Fruit fly (Drosophila melanogaster): ENCODE data around the gene Mat89Ba.
A peak's percentile ranks its signal among the peaks of the same experiment; 100 is the strongest.

Mat89Ba gene

DNA sequence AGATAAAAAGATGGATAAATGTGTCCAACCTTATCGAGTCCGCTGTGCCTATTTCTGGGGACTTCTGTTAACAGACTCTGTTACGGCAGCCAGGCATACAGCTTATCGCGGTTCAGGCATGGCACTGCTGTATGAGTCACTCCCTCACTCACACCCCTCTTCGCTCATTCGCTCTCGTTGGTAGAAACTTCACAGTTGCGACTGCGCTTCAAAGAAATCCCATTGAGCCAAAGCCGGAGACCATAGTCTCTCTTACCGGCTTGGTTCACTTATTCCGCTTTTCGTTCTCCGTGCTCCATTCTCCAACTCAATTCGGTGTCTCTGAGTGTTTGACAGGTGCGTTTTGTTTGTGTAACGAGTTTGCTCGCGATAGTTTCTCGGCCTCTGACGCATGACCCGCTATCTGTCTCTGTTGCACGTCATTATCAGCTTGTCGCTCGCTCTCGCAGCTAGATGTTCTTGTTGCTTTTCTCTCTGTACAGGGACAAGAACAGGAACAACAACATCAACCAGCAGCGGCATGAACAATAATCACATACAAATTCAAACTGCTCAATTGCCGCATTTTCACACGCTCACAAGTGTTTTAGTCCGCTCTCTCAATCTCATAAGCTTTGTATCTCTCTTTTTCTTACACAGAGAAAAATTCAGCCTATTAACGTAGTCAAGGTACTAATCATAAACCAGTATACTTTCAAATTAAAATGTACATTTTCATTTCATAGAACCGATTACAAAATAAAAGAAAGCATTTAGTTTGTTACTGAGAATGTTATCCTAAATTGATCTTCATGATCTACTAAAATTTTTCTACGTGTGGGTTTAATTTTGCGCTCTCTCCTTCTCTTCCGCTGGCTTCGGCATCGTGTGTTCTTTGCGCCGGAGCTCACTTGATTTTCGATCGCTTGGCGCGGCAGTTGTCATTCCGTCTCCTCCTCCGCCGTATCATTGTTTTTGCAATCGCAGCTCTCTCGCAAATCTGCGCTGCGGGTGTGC, 8.1 kb upstream of the Mat89Ba start (continued):
- TF ChIP-seq CG2129 (GFP tag; IDR thresholded peaks at IDR 0.05; ENCODE audit: partially characterized antibody) (no peak), Dbx (GFP tag; IDR thresholded peaks at IDR 0.05) (peak; percentile 100), Hr3 (GFP tag; optimal IDR thresholded peaks at IDR 0.05) (peak; percentile 100), cato (GFP tag; optimal IDR thresholded peaks at IDR 0.05; ENCODE audit: borderline replicate concordance) (peak; percentile 99), CG12104 (GFP tag; optimal IDR thresholded peaks at IDR 0.05) (peak; percentile 99), zfh1 (GFP tag; IDR thresholded peaks at IDR 0.05) (peak; percentile 99), gro (GFP tag; optimal IDR thresholded peaks at IDR 0.05) (peak; percentile 99), zen2 (GFP tag; IDR thresholded peaks at IDR 0.05; ENCODE audit: partially characterized antibody) (no peak; the same call in 2 of the 3 replicates), CG10366 (GFP tag; IDR thresholded peaks at IDR 0.05) (peak; percentile 100), tgo (GFP tag; IDR thresholded peaks at IDR 0.05) (peak; percentile 99), CG31441 (GFP tag; IDR thresholded peaks at IDR 0.05) (peak; percentile 100), Mad (GFP tag; optimal IDR thresholded peaks at IDR 0.05) (peak; percentile 99), CG14710 (tag; optimal IDR thresholded peaks at IDR 0.05) (peak; percentile 99), CG17385 (GFP tag; optimal IDR thresholded peaks at IDR 0.05) (peak; percentile 99), CG32772 (GFP tag; IDR thresholded peaks at IDR 0.05) (peak; percentile 99), aop (GFP tag; IDR thresholded peaks at IDR 0.05) (peak; percentile 96), abd-A (tag; optimal IDR thresholded peaks at IDR 0.05) (peak; percentile 92), bsh (GFP tag; optimal IDR thresholded peaks at IDR 0.05) (peak; percentile 95 to 100), vvl (GFP tag; IDR thresholded peaks at IDR 0.05) (peak; percentile 100), Sry-β (GFP tag; optimal IDR thresholded peaks at IDR 0.05) (peak; percentile 66), Six4 (GFP tag; optimal IDR thresholded peaks at IDR 0.05) (peak; percentile 100), CG2116 (GFP tag; optimal IDR thresholded peaks at IDR 0.05) (peak; percentile 93), slp2 (GFP tag; optimal IDR thresholded peaks at IDR 0.05) (peak; percentile 99), CG13894 (tag; optimal IDR thresholded peaks at IDR 0.05) (peak; percentile 99), dmrt99B (tag; optimal IDR thresholded peaks at IDR 0.05) (peak; percentile 99), sob (GFP tag; IDR thresholded peaks at IDR 0.05) (peak; percentile 100), YL-1 (GFP tag; optimal IDR thresholded peaks at IDR 0.05) (peak; percentile 99), Stat92E (GFP tag; optimal IDR thresholded peaks at IDR 0.05) (peak in 1 of 3 experiments; percentile 100), CG5953 (GFP tag; IDR thresholded peaks at IDR 0.05) (peak; percentile 98), peb (GFP tag; IDR thresholded peaks at IDR 0.05) (peak; percentile 99), tx (GFP tag; optimal IDR thresholded peaks at IDR 0.05) (peak; percentile 99), CG1233 (GFP tag; optimal IDR thresholded peaks at IDR 0.05) (peak; percentile 99), Antp (GFP tag; optimal IDR thresholded peaks at IDR 0.05) (peak; percentile 98), Mrtf (GFP tag; IDR thresholded peaks at IDR 0.05) (peak; percentile 98; the same call in 2 of the 3 replicates), Lpt (GFP tag; optimal IDR thresholded peaks at IDR 0.05) (no peak), tap (tag; optimal IDR thresholded peaks at IDR 0.05) (peak; percentile 100), CG4617 (GFP tag; optimal IDR thresholded peaks at IDR 0.05; ENCODE audit: borderline replicate concordance) (peak; percentile 99), CG15514 (GFP tag; optimal IDR thresholded peaks at IDR 0.05) (peak; percentile 94), CG9797 (GFP tag; optimal IDR thresholded peaks at IDR 0.05) (peak; percentile 57), CG4820 (GFP tag; optimal IDR thresholded peaks at IDR 0.05) (peak; percentile 99), CG7556 (GFP tag; optimal IDR thresholded peaks at IDR 0.05) (peak; percentile 100), gsb-n (tag; optimal IDR thresholded peaks at IDR 0.05) (peak; percentile 99), CG13123 (GFP tag; optimal IDR thresholded peaks at IDR 0.05) (peak; percentile 99), CG6765 (GFP tag; optimal IDR thresholded peaks at IDR 0.05) (peak; percentile 99), chm (GFP tag; IDR thresholded peaks at IDR 0.05) (peak; percentile 99), Eip74EF (GFP tag; optimal IDR thresholded peaks at IDR 0.05) (peak in 1 of 2 experiments; percentile 100), CG13287 (GFP tag; IDR thresholded peaks at IDR 0.05; ENCODE audit: partially characterized antibody) (peak; percentile 48; the same call in 1 of the 2 replicates)
